Worm (Caenorhabditis elegans) whole organism, late embryonic: ENCODE data around the gene B0547.2.

Experiments
- fax-1 ChIP-seq: sonication (generic microtip); optimal IDR thresholded peaks from 2 replicates; lab custom pipeline; 2016; ENCODE audit warnings: missing genotype, missing genetic modification characterization, missing compliant biosample characterization
- nfya-1 ChIP-seq: sonication (generic microtip); optimal IDR thresholded peaks from 2 replicates; lab custom pipeline; 2017; ENCODE audit warnings: missing genetic modification characterization, mild to moderate bottlenecking, missing compliant biosample characterization, antibody characterized with exemption, moderate library complexity

- no peak for TF ChIP-seq fax-1
- no peak for TF ChIP-seq nfya-1 (tag; lab: Kevin White, UChicago)
Observed at ce11 chrIV:5669459-5669858, 23.7 kb downstream of the B0547.2 start, which contains the start of gene T19E7.6.
